Fruit fly (Drosophila melanogaster) whole organism, embryonic: Measurements from ENCODE around the gene Bet5.

Experiments
- Adf1 ChIP-seq: fragments of 200-800 bp; sonication (Bioruptor generic); IDR thresholded peaks from 2 replicates; pipeline ENCODE4 v1.3.6; 2022; ENCODE audit warnings: missing biosample characterization, missing genetic modification characterization
- Antp ChIP-seq: fragments of 200-800 bp; sonication (Bioruptor generic); optimal IDR thresholded peaks from 3 replicates; lab custom pipeline; 2016; ENCODE audit warnings: missing biosample characterization, missing genetic modification characterization
- CG10267 ChIP-seq: fragments of 200-800 bp; sonication (Bioruptor generic); optimal IDR thresholded peaks from 2 replicates; lab custom pipeline; 2018; ENCODE audit warnings: missing biosample characterization, mild to moderate bottlenecking, missing genetic modification characterization, moderate library complexity
- CG11456 ChIP-seq: fragments of 200-800 bp; sonication (Bioruptor generic); IDR thresholded peaks from 3 replicates; pipeline ENCODE4 v1.3.6; 2022; ENCODE audit warnings: missing biosample characterization, missing genetic modification characterization
- CG11504 ChIP-seq: fragments of 200-800 bp; sonication (Bioruptor generic); optimal IDR thresholded peaks from 3 replicates; lab custom pipeline; 2019; ENCODE audit warnings: missing biosample characterization, mild to moderate bottlenecking, missing genetic modification characterization, moderate library complexity
- CG12391 ChIP-seq: fragments of 200-800 bp; sonication (Bioruptor generic); optimal IDR thresholded peaks from 3 replicates; lab custom pipeline; 2018; ENCODE audit warnings: missing biosample characterization, mild to moderate bottlenecking, missing genetic modification characterization, moderate library complexity
- CG13123 ChIP-seq: fragments of 200-800 bp; sonication (Bioruptor generic); optimal IDR thresholded peaks from 2 replicates; lab custom pipeline; 2016; ENCODE audit warnings: missing biosample characterization, missing genetic modification characterization
- CG17328 ChIP-seq: fragments of 200-800 bp; sonication (Bioruptor generic); IDR thresholded peaks from 2 replicates; pipeline ENCODE4 v1.3.6; 2022; ENCODE audit warnings: missing biosample characterization, missing genetic modification characterization
- CG17361 ChIP-seq: fragments of 200-800 bp; sonication (Bioruptor generic); IDR thresholded peaks from 3 replicates; pipeline ENCODE4 v1.3.6; 2022; ENCODE audit warnings: missing biosample characterization, missing genetic modification characterization
- CG17612 ChIP-seq: fragments of 200-800 bp; sonication (Bioruptor generic); IDR thresholded peaks from 2 replicates; pipeline ENCODE4 v1.3.6; 2022; ENCODE audit warnings: missing biosample characterization, missing genetic modification characterization
- CG18764 ChIP-seq: fragments of 200-800 bp; sonication (Bioruptor generic); optimal IDR thresholded peaks from 3 replicates; lab custom pipeline; 2016; ENCODE audit warnings: missing biosample characterization, missing genetic modification characterization
- CG2875 ChIP-seq: fragments of 200-800 bp; sonication (Bioruptor generic); optimal IDR thresholded peaks from 2 replicates; lab custom pipeline; 2017; ENCODE audit warnings: missing biosample characterization, mild to moderate bottlenecking, missing genetic modification characterization, missing genetic modification reagents
- CG31365 ChIP-seq: fragments of 200-800 bp; sonication (Bioruptor generic); optimal IDR thresholded peaks from 2 replicates; lab custom pipeline; 2018; ENCODE audit warnings: missing biosample characterization, mild to moderate bottlenecking, missing genetic modification characterization
- CG43689 ChIP-seq: fragments of 200-800 bp; sonication (Bioruptor generic); IDR thresholded peaks from 2 replicates; pipeline ENCODE4 v1.3.6; 2022; ENCODE audit warnings: missing biosample characterization, missing genetic modification characterization
- CG4424 ChIP-seq: fragments of 200-800 bp; sonication (Bioruptor generic); optimal IDR thresholded peaks from 3 replicates; lab custom pipeline; 2016; ENCODE audit warnings: missing biosample characterization, missing genetic modification characterization
- CG6765 ChIP-seq: fragments of 200-800 bp; sonication (Bioruptor generic); optimal IDR thresholded peaks from 3 replicates; lab custom pipeline; 2017; ENCODE audit warnings: missing biosample characterization, mild to moderate bottlenecking, missing genetic modification characterization
- CG7372 ChIP-seq: fragments of 200-800 bp; sonication (Bioruptor generic); IDR thresholded peaks from 2 replicates; pipeline ENCODE4 v1.3.6; 2022; ENCODE audit warnings: missing biosample characterization, missing genetic modification characterization
- CG8089 ChIP-seq: fragments of 200-800 bp; sonication (Bioruptor generic); optimal IDR thresholded peaks from 3 replicates; lab custom pipeline; 2016; ENCODE audit warnings: missing biosample characterization, missing genetic modification characterization
- Dbx ChIP-seq: fragments of 200-800 bp; sonication (Bioruptor generic); IDR thresholded peaks from 3 replicates; pipeline ENCODE4 v1.3.6; 2022; ENCODE audit warnings: missing biosample characterization, missing genetic modification characterization
- Doc2 ChIP-seq: fragments of 200-800 bp; sonication (Bioruptor generic); IDR thresholded peaks from 2 replicates; pipeline ENCODE4 v1.3.6; 2022; ENCODE audit warnings: missing biosample characterization, missing genetic modification characterization
- E2f1 ChIP-seq: fragments of 200-800 bp; sonication (Bioruptor generic); IDR thresholded peaks from 2 replicates; pipeline ENCODE4 v1.3.6; 2022; ENCODE audit warnings: missing biosample characterization, missing genetic modification characterization
- Eip74EF ChIP-seq, 2 experiments: fragments of 200-800 bp in 1 of 2; fragments of >200 bp in 1 of 2; sonication (Bioruptor generic) in 1 of 2; optimal IDR thresholded peaks; 2 replicates each; lab custom pipeline; 2017 to 2019; ENCODE audit warnings: missing biosample characterization in 2 of 2, missing genetic modification characterization in 2 of 2, mild to moderate bottlenecking in 1 of 2, moderate library complexity in 1 of 2
- Hmr ChIP-seq: fragments of 200-800 bp; sonication (Bioruptor generic); optimal IDR thresholded peaks from 3 replicates; lab custom pipeline; 2017; ENCODE audit warnings: mild to moderate bottlenecking, missing biosample characterization, missing genetic modification reagents, missing genetic modification characterization
- Kr ChIP-seq: fragments of 200-800 bp; sonication (Bioruptor generic); optimal IDR thresholded peaks from 2 replicates; lab custom pipeline; 2017; ENCODE audit warnings: missing biosample characterization, mild to moderate bottlenecking, missing genetic modification characterization
- Max ChIP-seq: fragments of 200-800 bp; sonication (Bioruptor generic); optimal IDR thresholded peaks from 2 replicates; lab custom pipeline; 2016; ENCODE audit warnings: missing biosample characterization, mild to moderate bottlenecking, missing genetic modification characterization
- Oaz ChIP-seq: fragments of 200-800 bp; sonication (Bioruptor generic); IDR thresholded peaks from 2 replicates; pipeline ENCODE4 v1.3.6; 2022; ENCODE audit warnings: missing biosample characterization, missing genetic modification characterization
- Poxn ChIP-seq: fragments of 200-800 bp; sonication (Bioruptor generic); IDR thresholded peaks from 2 replicates; pipeline ENCODE4 v1.3.6; 2022; ENCODE audit warnings: missing biosample characterization, missing genetic modification characterization
- Sin3A ChIP-seq: fragments of >200 bp; optimal IDR thresholded peaks from 2 replicates; lab custom pipeline; 2018
- Taf1 ChIP-seq: fragments of 200-800 bp; sonication (Bioruptor generic); IDR thresholded peaks from 2 replicates; pipeline ENCODE4 v1.3.6; 2022; ENCODE audit warnings: missing biosample characterization, missing genetic modification characterization
- abd-A ChIP-seq: fragments of 200-800 bp; sonication (Bioruptor generic); optimal IDR thresholded peaks from 3 replicates; lab custom pipeline; 2019; ENCODE audit warnings: missing biosample characterization, mild to moderate bottlenecking, missing genetic modification characterization, moderate library complexity
- cad ChIP-seq: fragments of >200 bp; optimal IDR thresholded peaks from 2 replicates; lab custom pipeline; 2017; ENCODE audit warnings: missing biosample characterization, missing genetic modification characterization
- dan ChIP-seq: fragments of 200-800 bp; sonication (Bioruptor generic); IDR thresholded peaks from 2 replicates; pipeline ENCODE4 v1.3.6; 2022; ENCODE audit warnings: missing biosample characterization, missing genetic modification characterization
- dmrt99B ChIP-seq: fragments of 200-800 bp; sonication (Bioruptor generic); optimal IDR thresholded peaks from 2 replicates; lab custom pipeline; 2018; ENCODE audit warnings: missing biosample characterization, mild to moderate bottlenecking, missing genetic modification characterization, moderate library complexity
- gcm2 ChIP-seq: fragments of 200-800 bp; sonication (Bioruptor generic); optimal IDR thresholded peaks from 2 replicates; lab custom pipeline; 2016; ENCODE audit warnings: missing biosample characterization, missing genetic modification characterization
- gsb-n ChIP-seq: fragments of 200-800 bp; sonication (Bioruptor generic); optimal IDR thresholded peaks from 3 replicates; lab custom pipeline; 2018; ENCODE audit warnings: missing biosample characterization, mild to moderate bottlenecking, missing genetic modification characterization
- h ChIP-seq: fragments of >200 bp; optimal IDR thresholded peaks from 2 replicates; lab custom pipeline; 2017
- kah ChIP-seq: fragments of 200-800 bp; sonication (Bioruptor generic); optimal IDR thresholded peaks from 2 replicates; lab custom pipeline; 2018; ENCODE audit warnings: missing biosample characterization, mild to moderate bottlenecking, missing genetic modification characterization
- klu ChIP-seq: fragments of 200-800 bp; sonication (Bioruptor generic); IDR thresholded peaks from 2 replicates; pipeline ENCODE4 v1.3.6; 2022; ENCODE audit warnings: missing biosample characterization, missing genetic modification characterization
- lab ChIP-seq: fragments of 200-800 bp; sonication (Bioruptor generic); optimal IDR thresholded peaks from 3 replicates; lab custom pipeline; 2017; ENCODE audit warnings: missing biosample characterization, missing genetic modification characterization, mild to moderate bottlenecking, moderate library complexity, missing genetic modification reagents
- lola ChIP-seq, 3 experiments: fragments of >200 bp in 2 of 3; fragments of 200-800 bp in 1 of 3; sonication (Bioruptor generic) in 1 of 3; optimal IDR thresholded peaks; 2 replicates each; lab custom pipeline; 2017 to 2019; ENCODE audit warnings: missing biosample characterization in 3 of 3, missing genetic modification characterization in 3 of 3, mild to moderate bottlenecking in 1 of 3, moderate library complexity in 1 of 3
- nerfin-2 ChIP-seq: fragments of 200-800 bp; sonication (Bioruptor generic); IDR thresholded peaks from 2 replicates; pipeline ENCODE4 v1.3.6; 2022; ENCODE audit warnings: missing biosample characterization, missing genetic modification characterization; ENCODE audit not compliant: partially characterized antibody
- nom ChIP-seq: fragments of 200-800 bp; sonication (Bioruptor generic); optimal IDR thresholded peaks from 2 replicates; lab custom pipeline; 2017; ENCODE audit warnings: missing biosample characterization, missing genetic modification characterization, mild to moderate bottlenecking, moderate library complexity, missing genetic modification reagents
- pan ChIP-seq, 4 experiments: fragments of >200 bp in 3 of 4; fragments of 200-800 bp in 1 of 4; sonication (Bioruptor generic) in 1 of 4; optimal IDR thresholded peaks in 3 of 4; IDR thresholded peaks in 1 of 4; 2 replicates each; pipeline versions ENCODE4 v1.3.6 to Lab custom; 2017 to 2022; ENCODE audit warnings: missing biosample characterization in 2 of 4, missing genetic modification characterization in 2 of 4, mixed read lengths in 1 of 4
- pnt ChIP-seq: fragments of 200-800 bp; sonication (Bioruptor generic); optimal IDR thresholded peaks from 3 replicates; lab custom pipeline; 2016; ENCODE audit warnings: missing biosample characterization, missing genetic modification characterization
- slou ChIP-seq: fragments of 200-800 bp; sonication (Bioruptor generic); optimal IDR thresholded peaks from 3 replicates; lab custom pipeline; 2016; ENCODE audit warnings: missing biosample characterization, missing genetic modification characterization
- tio ChIP-seq: fragments of 200-800 bp; sonication (Bioruptor generic); optimal IDR thresholded peaks from 2 replicates; lab custom pipeline; 2017; ENCODE audit warnings: missing biosample characterization, missing genetic modification characterization, inconsistent platforms
- toy ChIP-seq: fragments of 200-800 bp; sonication (Bioruptor generic); IDR thresholded peaks from 2 replicates; pipeline ENCODE4 v1.3.6; 2022; ENCODE audit warnings: missing biosample characterization, missing genetic modification characterization
- ttk ChIP-seq: fragments of 200-800 bp; sonication (Bioruptor generic); IDR thresholded peaks from 2 replicates; pipeline ENCODE4 v2.1.2; 2022; ENCODE audit warnings: missing biosample characterization, missing genetic modification characterization
- zen2 ChIP-seq: fragments of 200-800 bp; sonication (Bioruptor generic); IDR thresholded peaks from 3 replicates; pipeline ENCODE4 v1.3.6; 2022; ENCODE audit warnings: missing biosample characterization, missing genetic modification characterization; ENCODE audit not compliant: partially characterized antibody

The Bet5 gene

DNA sequence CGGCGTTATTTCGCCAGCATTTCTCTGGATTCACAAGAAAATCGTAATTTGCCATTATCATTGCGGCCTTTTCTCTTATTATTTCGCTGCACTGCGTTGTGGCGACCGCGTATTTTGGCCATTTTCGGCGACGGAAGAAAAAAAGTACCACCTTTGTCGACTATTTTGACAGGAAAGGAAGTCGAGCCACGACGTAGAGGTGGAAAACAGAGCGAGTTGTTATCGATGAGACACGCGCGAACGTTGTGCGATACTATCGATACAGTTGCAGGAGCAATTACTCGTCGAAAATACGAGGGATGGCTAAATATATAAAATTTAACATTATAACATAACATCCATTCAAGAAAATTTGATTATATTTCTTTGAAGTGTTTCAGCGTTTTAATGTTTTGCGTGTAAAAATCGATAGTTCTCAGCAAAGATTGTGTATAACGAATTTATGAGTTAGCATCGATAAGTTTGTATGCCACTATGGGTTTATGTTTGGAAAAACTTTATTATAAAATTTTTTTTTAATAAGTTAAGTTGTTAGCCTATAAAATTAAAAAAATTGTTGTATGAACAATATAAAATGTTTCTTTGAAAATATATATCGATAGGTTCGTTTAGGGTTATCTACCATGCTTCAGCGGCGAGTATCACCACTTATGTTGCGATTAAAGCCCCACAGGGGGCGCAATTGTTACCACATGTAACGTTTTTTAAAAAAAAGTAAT is 28.9 kb downstream of the Bet5 start, which contains the start of gene RpS7 (continued):
- TF ChIP-seq pnt (GFP tag; lab: Kevin White, UChicago) (no peak), Antp (GFP tag; lab: Kevin White, UChicago) (no peak), CG7372 (GFP tag; lab: Robert Waterston, UW) (peak; percentile 77), Kr (GFP tag; lab: Kevin White, UChicago) (peak; percentile 55), gsb-n (peak; percentile 46), pan (optimal IDR thresholded peaks at IDR 0.05; lab: Kevin White, UChicago) (no peak), pan (GFP tag; optimal IDR thresholded peaks at IDR 0.05 in 1 of 2, IDR thresholded peaks at IDR 0.05 in 1 of 2) (peak in 1 of 2 experiments; percentile 80), dmrt99B (tag; lab: Kevin White, UChicago) (peak; percentile 74), CG2875 (GFP tag; lab: Kevin White, UChicago) (peak; percentile 67), toy (GFP tag; lab: Robert Waterston, UW) (0 out of 2 replicates have a peak, but pooled peaks have one; percentile 33), gcm2 (GFP tag; lab: Kevin White, UChicago) (peak; percentile 28), CG43689 (GFP tag; lab: Robert Waterston, UW) (peak; percentile 57; the same call in 1 of the 2 replicates), CG17612 (GFP tag; lab: Robert Waterston, UW) (no peak), E2f1 (peak; percentile 62), CG17361 (GFP tag; lab: Robert Waterston, UW) (peak; percentile 92), Taf1 (GFP tag; lab: Robert Waterston, UW) (no peak; the same call in 1 of the 2 replicates), lab (GFP tag; lab: Kevin White, UChicago) (peak; percentile 89), Doc2 (GFP tag; lab: Robert Waterston, UW) (no peak), zen2 (GFP tag; lab: Robert Waterston, UW) (peak; percentile 94), CG8089 (GFP tag; lab: Kevin White, UChicago) (peak; percentile 27), Oaz (peak; percentile 54), Sin3A (lab: Kevin White, UChicago) (peak; percentile 73), dan (GFP tag; lab: Robert Waterston, UW) (no peak), Hmr (GFP tag; lab: Kevin White, UChicago) (peak; percentile 85), CG31365 (tag; lab: Kevin White, UChicago) (peak; percentile 76), CG11504 (tag; lab: Kevin White, UChicago) (peak; percentile 58), cad (GFP tag; lab: Kevin White, UChicago) (no peak), nerfin-2 (GFP tag; lab: Robert Waterston, UW) (peak; percentile 95), abd-A (no peak), CG17328 (GFP tag; lab: Robert Waterston, UW) (peak; percentile 83), CG13123 (GFP tag; lab: Kevin White, UChicago) (no peak), CG10267 (tag; lab: Kevin White, UChicago) (peak; percentile 64), CG6765 (GFP tag; lab: Kevin White, UChicago) (peak; percentile 93), CG11456 (peak; percentile 91), slou (GFP tag; lab: Kevin White, UChicago) (peak; percentile 23), CG4424 (peak; percentile 78), Max (GFP tag; lab: Kevin White, UChicago) (peak; percentile 25), kah (GFP tag; lab: Kevin White, UChicago) (peak; percentile 84), Dbx (GFP tag; lab: Robert Waterston, UW) (peak; percentile 82), Poxn (GFP tag; lab: Robert Waterston, UW) (peak; percentile 21; the same call in 1 of the 2 replicates), nom (GFP tag; lab: Kevin White, UChicago) (peak; percentile 90), CG12391 (tag; lab: Kevin White, UChicago) (peak; percentile 72), tio (GFP tag; lab: Kevin White, UChicago) (peak; percentile 58), ttk (GFP tag; lab: Robert Waterston, UW) (peak; percentile 58; the same call in 1 of the 2 replicates), Eip74EF (GFP tag; optimal IDR thresholded peaks at IDR 0.05; lab: Kevin White, UChicago) (peak in 1 of 2 experiments; percentile 75), CG18764 (peak; percentile 28), Adf1 (GFP tag; lab: Robert Waterston, UW) (peak; percentile 53), klu (GFP tag; lab: Robert Waterston, UW) (no peak), lola (GFP tag; optimal IDR thresholded peaks at IDR 0.05; lab: Kevin White, UChicago) (peak in 1 of 3 experiments; percentile 30), h (lab: Kevin White, UChicago) (no peak)
